Fruit fly (Drosophila melanogaster) whole organism, embryonic: ENCODE data around the gene CG9550.

ENCODE experiments used
- CG10654 ChIP-seq: fragments of 200-800 bp; sonication (Bioruptor generic); optimal IDR thresholded peaks from 2 replicates; lab custom pipeline; 2016; ENCODE audit warnings: missing biosample characterization, missing genetic modification characterization
- CG10979 ChIP-seq: fragments of 200-800 bp; sonication (Bioruptor generic); optimal IDR thresholded peaks from 2 replicates; lab custom pipeline; 2018; ENCODE audit warnings: missing biosample characterization, mild to moderate bottlenecking, missing genetic modification characterization, moderate library complexity
- CG12104 ChIP-seq: fragments of 200-800 bp; sonication (Bioruptor generic); optimal IDR thresholded peaks from 3 replicates; lab custom pipeline; 2016; ENCODE audit warnings: missing biosample characterization, missing genetic modification characterization
- CG12219 ChIP-seq: fragments of 200-800 bp; sonication (Bioruptor generic); optimal IDR thresholded peaks from 3 replicates; lab custom pipeline; 2018; ENCODE audit warnings: missing biosample characterization, mild to moderate bottlenecking, missing genetic modification characterization
- CG12659 ChIP-seq: fragments of 200-800 bp; sonication (Bioruptor generic); optimal IDR thresholded peaks from 3 replicates; lab custom pipeline; 2017; ENCODE audit warnings: mild to moderate bottlenecking, missing biosample characterization, missing genetic modification reagents, missing genetic modification characterization
- CG12769 ChIP-seq: fragments of 200-800 bp; sonication (Bioruptor generic); optimal IDR thresholded peaks from 2 replicates; lab custom pipeline; 2019; ENCODE audit warnings: missing biosample characterization, mild to moderate bottlenecking, missing genetic modification characterization, moderate library complexity
- CG17186 ChIP-seq: fragments of 200-800 bp; sonication (Bioruptor generic); optimal IDR thresholded peaks from 3 replicates; lab custom pipeline; 2017; ENCODE audit warnings: missing biosample characterization, missing genetic modification reagents, missing genetic modification characterization
- CG17328 ChIP-seq: fragments of 200-800 bp; sonication (Bioruptor generic); IDR thresholded peaks from 2 replicates; pipeline ENCODE4 v1.3.6; 2022; ENCODE audit warnings: missing biosample characterization, missing genetic modification characterization
- CG18599 ChIP-seq: fragments of 200-800 bp; sonication (Bioruptor generic); optimal IDR thresholded peaks from 3 replicates; lab custom pipeline; 2017; ENCODE audit warnings: missing biosample characterization, missing genetic modification characterization, mild to moderate bottlenecking, moderate library complexity, missing genetic modification reagents
- CG32532 ChIP-seq: fragments of 200-800 bp; sonication (Bioruptor generic); IDR thresholded peaks from 2 replicates; pipeline ENCODE4 v1.3.6; 2022; ENCODE audit warnings: missing biosample characterization, missing genetic modification characterization
- CG42726 ChIP-seq: fragments of 200-800 bp; sonication (Bioruptor generic); IDR thresholded peaks from 2 replicates; pipeline ENCODE4 v1.3.6; 2022; ENCODE audit warnings: missing biosample characterization, missing genetic modification characterization; ENCODE audit not compliant: partially characterized antibody
- CG4854 ChIP-seq: fragments of 200-800 bp; sonication (Bioruptor generic); optimal IDR thresholded peaks from 2 replicates; lab custom pipeline; 2016; ENCODE audit warnings: missing biosample characterization, missing genetic modification characterization, inconsistent platforms
- CG8388 ChIP-seq: fragments of 200-800 bp; sonication (Bioruptor generic); optimal IDR thresholded peaks from 2 replicates; lab custom pipeline; 2019; ENCODE audit warnings: missing biosample characterization, mild to moderate bottlenecking, missing genetic modification characterization, moderate library complexity
- CG8765 ChIP-seq: fragments of 200-800 bp; sonication (Bioruptor generic); IDR thresholded peaks from 2 replicates; pipeline ENCODE4 v1.3.6; 2022; ENCODE audit warnings: missing biosample characterization, missing genetic modification characterization
- CG9932 ChIP-seq: fragments of 200-800 bp; sonication (Bioruptor generic); IDR thresholded peaks from 2 replicates; pipeline ENCODE4 v1.3.6; 2022; ENCODE audit warnings: missing biosample characterization, missing genetic modification characterization
- CkIIα-i1 ChIP-seq: fragments of 200-800 bp; sonication (Bioruptor generic); IDR thresholded peaks from 2 replicates; pipeline ENCODE4 v1.3.6; 2022; ENCODE audit warnings: missing biosample characterization, missing genetic modification characterization
- Dll ChIP-seq: fragments of 200-800 bp; sonication (Bioruptor generic); IDR thresholded peaks from 4 replicates; pipeline ENCODE4 v1.3.6; 2022; ENCODE audit warnings: missing biosample characterization, missing genetic modification characterization; ENCODE audit not compliant: partially characterized antibody
- Ets97D ChIP-seq: fragments of 200-800 bp; sonication (Bioruptor generic); optimal IDR thresholded peaks from 3 replicates; lab custom pipeline; 2016; ENCODE audit warnings: missing biosample characterization, missing genetic modification characterization
- H15 ChIP-seq: fragments of 200-800 bp; sonication (Bioruptor generic); IDR thresholded peaks from 3 replicates; pipeline ENCODE4 v1.3.6; 2022; ENCODE audit warnings: missing biosample characterization, missing genetic modification characterization
- Hey ChIP-seq: fragments of 200-800 bp; sonication (Bioruptor generic); optimal IDR thresholded peaks from 3 replicates; lab custom pipeline; 2018; ENCODE audit warnings: missing biosample characterization, mild to moderate bottlenecking, missing genetic modification characterization
- PHDP ChIP-seq: fragments of 200-800 bp; sonication (Bioruptor generic); optimal IDR thresholded peaks from 3 replicates; lab custom pipeline; 2018; ENCODE audit warnings: missing biosample characterization, mild to moderate bottlenecking, missing genetic modification characterization, moderate library complexity
- Poxn ChIP-seq: fragments of 200-800 bp; sonication (Bioruptor generic); IDR thresholded peaks from 2 replicates; pipeline ENCODE4 v1.3.6; 2022; ENCODE audit warnings: missing biosample characterization, missing genetic modification characterization
- Ptx1 ChIP-seq: fragments of 200-800 bp; sonication (Bioruptor generic); IDR thresholded peaks from 2 replicates; pipeline ENCODE4 v1.3.6; 2022; ENCODE audit warnings: missing biosample characterization, missing genetic modification characterization
- Usf ChIP-seq: fragments of 200-800 bp; sonication (Bioruptor generic); optimal IDR thresholded peaks from 2 replicates; lab custom pipeline; 2017; ENCODE audit warnings: missing genotype, missing biosample characterization, missing genetic modification characterization
- bbx ChIP-seq: fragments of 200-800 bp; sonication (Bioruptor generic); IDR thresholded peaks from 2 replicates; pipeline ENCODE4 v1.3.6; 2022; ENCODE audit warnings: missing biosample characterization, missing genetic modification characterization; ENCODE audit not compliant: partially characterized antibody
- bigmax ChIP-seq: fragments of 200-800 bp; sonication (Bioruptor generic); optimal IDR thresholded peaks from 2 replicates; lab custom pipeline; 2018; ENCODE audit warnings: missing biosample characterization, mild to moderate bottlenecking, missing genetic modification characterization
- chn ChIP-seq: fragments of 200-800 bp; sonication (Bioruptor generic); optimal IDR thresholded peaks from 2 replicates; lab custom pipeline; 2016; ENCODE audit warnings: missing biosample characterization, missing genetic modification characterization
- ci ChIP-seq: fragments of 200-800 bp; sonication (Bioruptor generic); IDR thresholded peaks from 3 replicates; pipeline ENCODE4 v1.3.6; 2022; ENCODE audit warnings: missing biosample characterization, missing genetic modification characterization
- danr ChIP-seq: fragments of 200-800 bp; sonication (Bioruptor generic); IDR thresholded peaks from 2 replicates; pipeline ENCODE4 v1.3.6; 2022; ENCODE audit warnings: missing biosample characterization, missing genetic modification characterization
- dm ChIP-seq: fragments of 200-800 bp; sonication (Bioruptor generic); optimal IDR thresholded peaks from 3 replicates; lab custom pipeline; 2016; ENCODE audit warnings: missing biosample characterization, missing genetic modification characterization
- dmrt11E ChIP-seq: fragments of 200-800 bp; sonication (Bioruptor generic); optimal IDR thresholded peaks from 3 replicates; lab custom pipeline; 2018; ENCODE audit warnings: missing biosample characterization, mild to moderate bottlenecking, missing genetic modification characterization, moderate library complexity
- dysf ChIP-seq: fragments of 200-800 bp; sonication (Bioruptor generic); IDR thresholded peaks from 3 replicates; pipeline ENCODE4 v1.3.6; 2022; ENCODE audit warnings: missing biosample characterization, missing genetic modification characterization
- exex ChIP-seq: fragments of 200-800 bp; sonication (Bioruptor generic); optimal IDR thresholded peaks from 4 replicates; lab custom pipeline; 2018; ENCODE audit warnings: missing biosample characterization, mild to moderate bottlenecking, missing genetic modification characterization, moderate library complexity
- fd64A ChIP-seq: fragments of 200-800 bp; sonication (Bioruptor generic); optimal IDR thresholded peaks from 3 replicates; lab custom pipeline; 2018; ENCODE audit warnings: missing biosample characterization, mild to moderate bottlenecking, missing genetic modification characterization
- grn ChIP-seq: fragments of 200-800 bp; sonication (Bioruptor generic); optimal IDR thresholded peaks from 3 replicates; lab custom pipeline; 2017; ENCODE audit warnings: missing biosample characterization, missing genetic modification characterization
- h ChIP-seq: fragments of >200 bp; optimal IDR thresholded peaks from 2 replicates; lab custom pipeline; 2017
- ham ChIP-seq: fragments of 200-800 bp; sonication (Bioruptor generic); IDR thresholded peaks from 2 replicates; pipeline ENCODE4 v1.3.6; 2022; ENCODE audit warnings: missing biosample characterization, missing genetic modification characterization
- kay ChIP-seq: fragments of 200-800 bp; sonication (Bioruptor generic); optimal IDR thresholded peaks from 2 replicates; lab custom pipeline; 2016; ENCODE audit warnings: missing biosample characterization, missing genetic modification characterization
- lbe ChIP-seq: fragments of 200-800 bp; sonication (Bioruptor generic); optimal IDR thresholded peaks from 2 replicates; lab custom pipeline; 2016; ENCODE audit warnings: missing biosample characterization, mild to moderate bottlenecking, missing genetic modification characterization
- luna ChIP-seq: fragments of 200-800 bp; sonication (Bioruptor generic); optimal IDR thresholded peaks from 2 replicates; lab custom pipeline; 2016; ENCODE audit warnings: missing biosample characterization, missing genetic modification characterization
- onecut ChIP-seq: fragments of 200-800 bp; sonication (Bioruptor generic); IDR thresholded peaks from 2 replicates; pipeline ENCODE4 v1.3.6; 2022; ENCODE audit warnings: missing biosample characterization, missing genetic modification characterization
- org-1 ChIP-seq: fragments of 200-800 bp; sonication (Bioruptor generic); optimal IDR thresholded peaks from 2 replicates; lab custom pipeline; 2017; ENCODE audit warnings: missing biosample characterization, missing genetic modification characterization
- pfk ChIP-seq: fragments of 200-800 bp; sonication (Bioruptor generic); optimal IDR thresholded peaks from 2 replicates; lab custom pipeline; 2018; ENCODE audit warnings: missing biosample characterization, mild to moderate bottlenecking, missing genetic modification characterization, moderate library complexity
- pum ChIP-seq: fragments of 200-800 bp; sonication (Bioruptor generic); optimal IDR thresholded peaks from 2 replicates; lab custom pipeline; 2016; ENCODE audit warnings: missing biosample characterization, missing genetic modification characterization
- pzg ChIP-seq: fragments of 200-800 bp; sonication (Bioruptor generic); optimal IDR thresholded peaks from 3 replicates; lab custom pipeline; 2018; ENCODE audit warnings: missing biosample characterization, mild to moderate bottlenecking, missing genetic modification characterization, moderate library complexity
- ro ChIP-seq: fragments of 200-800 bp; sonication (Bioruptor generic); IDR thresholded peaks from 2 replicates; pipeline ENCODE4 v1.3.6; 2022; ENCODE audit warnings: missing biosample characterization, missing genetic modification characterization
- sc ChIP-seq, 3 experiments: fragments of >200 bp in 2 of 3; fragments of 200-800 bp in 1 of 3; sonication (Bioruptor generic) in 1 of 3; optimal IDR thresholded peaks; 2 replicates in 2 of 3; 3 replicates in 1 of 3; lab custom pipeline; 2017; ENCODE audit warnings: mild to moderate bottlenecking in 1 of 3, missing biosample characterization in 1 of 3, missing genetic modification characterization in 1 of 3, missing genetic modification reagents in 1 of 3
- slp2 ChIP-seq: fragments of 200-800 bp; sonication (Bioruptor generic); optimal IDR thresholded peaks from 2 replicates; lab custom pipeline; 2016; ENCODE audit warnings: missing biosample characterization, missing genetic modification characterization
- twi ChIP-seq: fragments of 200-800 bp; optimal IDR thresholded peaks from 2 replicates; lab custom pipeline; 2019; ENCODE audit warnings: missing biosample characterization, mild to moderate bottlenecking, missing genetic modification characterization, moderate library complexity
- unpg ChIP-seq: fragments of 200-800 bp; sonication (Bioruptor generic); optimal IDR thresholded peaks from 3 replicates; lab custom pipeline; 2018; ENCODE audit warnings: missing biosample characterization, mild to moderate bottlenecking, missing genetic modification characterization, moderate library complexity

The CG9550 gene

DNA sequence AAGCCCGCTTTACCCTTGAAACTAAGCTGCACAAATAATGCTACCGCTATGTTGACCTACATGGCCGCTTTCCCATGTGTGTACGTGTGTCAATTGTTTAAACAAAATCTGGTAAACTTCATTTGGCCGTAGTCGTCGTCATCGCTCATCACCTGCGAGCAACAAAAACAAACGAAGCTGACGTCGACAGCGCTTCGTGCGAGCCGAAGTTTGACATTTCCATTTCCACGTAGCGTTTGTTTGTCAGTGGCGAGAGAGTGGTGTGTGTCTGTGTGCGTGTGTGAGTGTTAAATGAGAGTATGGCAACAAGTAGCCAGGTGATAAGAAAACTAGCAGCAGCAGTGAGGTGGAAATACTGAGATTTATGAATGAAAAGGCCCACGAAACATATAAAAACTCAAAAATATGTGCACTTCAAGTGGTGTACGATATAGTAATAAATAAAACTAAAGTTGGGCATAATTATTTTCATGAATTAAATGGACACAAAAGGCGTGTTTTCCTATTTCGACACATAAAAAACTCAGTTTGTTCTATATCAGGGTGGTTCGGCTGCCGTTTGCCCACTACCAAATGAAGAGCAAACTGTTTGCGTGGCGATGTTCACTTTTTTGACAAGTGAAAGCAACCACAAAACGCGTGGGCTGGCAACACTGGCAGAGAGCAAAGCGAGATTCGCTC, 17.5 kb upstream of the CG9550 start (continued):
- TF ChIP-seq CG12219 (GFP tag; lab: Kevin White, UChicago), result no peak
- TF ChIP-seq luna (GFP tag; lab: Kevin White, UChicago), result no peak
- TF ChIP-seq dm (GFP tag; lab: Kevin White, UChicago), result peak; percentile 14
- no peak for TF ChIP-seq pum (GFP tag; lab: Kevin White, UChicago)
- no peak for TF ChIP-seq CkIIα-i1 (GFP tag; lab: Robert Waterston, UW)
- TF ChIP-seq bigmax, result peak; percentile 47
- peak; percentile 55 for TF ChIP-seq PHDP (tag; lab: Kevin White, UChicago)
- TF ChIP-seq dysf (GFP tag; lab: Robert Waterston, UW), result peak; percentile 21; the same call in 1 of the 3 replicates
- TF ChIP-seq ro (GFP tag; lab: Robert Waterston, UW), result no peak
- peak; percentile 62; the same call in 1 of the 2 replicates for TF ChIP-seq CG32532 (GFP tag; lab: Robert Waterston, UW)
- TF ChIP-seq kay (GFP tag; lab: Kevin White, UChicago), result no peak
- TF ChIP-seq Poxn (GFP tag; lab: Robert Waterston, UW), result no peak
- peak; percentile 8 for TF ChIP-seq dmrt11E (tag; lab: Kevin White, UChicago)
- TF ChIP-seq exex, result peak; percentile 55
- TF ChIP-seq CG18599 (GFP tag; lab: Kevin White, UChicago), result peak; percentile 61
- no peak for TF ChIP-seq CG17328 (GFP tag; lab: Robert Waterston, UW)
- TF ChIP-seq CG42726 (GFP tag; lab: Robert Waterston, UW), result no peak
- peak; percentile 38 for TF ChIP-seq CG12659 (GFP tag; lab: Kevin White, UChicago)
- no peak for TF ChIP-seq h (lab: Kevin White, UChicago)
- peak; percentile 7 for TF ChIP-seq CG12104
- TF ChIP-seq CG4854, result no peak
- no peak for TF ChIP-seq Ptx1 (GFP tag; lab: Robert Waterston, UW)
- TF ChIP-seq CG17186 (GFP tag; lab: Kevin White, UChicago), result no peak
- TF ChIP-seq pzg (GFP tag; lab: Kevin White, UChicago), result no peak
- peak; percentile 41 for TF ChIP-seq Hey (tag; lab: Kevin White, UChicago)
- no peak for TF ChIP-seq CG8388 (GFP tag; lab: Kevin White, UChicago)
- peak; percentile 50; the same call in 1 of the 2 replicates for TF ChIP-seq CG9932 (GFP tag; lab: Robert Waterston, UW)
- TF ChIP-seq CG12769 (tag; lab: Kevin White, UChicago), result peak; percentile 70
- no peak for TF ChIP-seq chn (GFP tag; lab: Kevin White, UChicago)
- peak; percentile 1 for TF ChIP-seq lbe (GFP tag; lab: Kevin White, UChicago)
- TF ChIP-seq CG8765 (GFP tag; lab: Robert Waterston, UW), result no peak
- peak; percentile 28 for TF ChIP-seq org-1 (GFP tag; lab: Kevin White, UChicago)
- no peak for TF ChIP-seq CG10654 (GFP tag; lab: Kevin White, UChicago)
- TF ChIP-seq unpg (GFP tag; lab: Kevin White, UChicago), result peak; percentile 18
- TF ChIP-seq twi (tag; lab: Kevin White, UChicago), result peak; percentile 2
- TF ChIP-seq grn (GFP tag; lab: Kevin White, UChicago), result no peak
- no peak for TF ChIP-seq CG10979 (tag; lab: Kevin White, UChicago)
- no peak for TF ChIP-seq slp2 (GFP tag; lab: Kevin White, UChicago)
- peak; percentile 55 for TF ChIP-seq fd64A (GFP tag; lab: Kevin White, UChicago)
- 0 out of 2 replicates have a peak, but pooled peaks have one; percentile 33 for TF ChIP-seq bbx
- TF ChIP-seq Ets97D, result no peak
- TF ChIP-seq pfk (GFP tag; lab: Kevin White, UChicago), result peak; percentile 67
- no peak for TF ChIP-seq sc (optimal IDR thresholded peaks at IDR 0.05; lab: Kevin White, UChicago)
- TF ChIP-seq sc (GFP tag; optimal IDR thresholded peaks at IDR 0.05; lab: Kevin White, UChicago), result no peak
- TF ChIP-seq danr (GFP tag; lab: Robert Waterston, UW), result no peak
- no peak for TF ChIP-seq Usf (GFP tag; lab: Kevin White, UChicago)
- TF ChIP-seq Dll (GFP tag; lab: Robert Waterston, UW), result no peak
- no peak for TF ChIP-seq onecut (GFP tag; lab: Robert Waterston, UW)
- TF ChIP-seq ci, result peak; percentile 55; the same call in 2 of the 3 replicates
- no peak for TF ChIP-seq ham (GFP tag; lab: Robert Waterston, UW)
- no peak for TF ChIP-seq H15
